Worm (Caenorhabditis elegans): ENCODE measurements around the gene srd-59.

srd-59 gene

DNA sequence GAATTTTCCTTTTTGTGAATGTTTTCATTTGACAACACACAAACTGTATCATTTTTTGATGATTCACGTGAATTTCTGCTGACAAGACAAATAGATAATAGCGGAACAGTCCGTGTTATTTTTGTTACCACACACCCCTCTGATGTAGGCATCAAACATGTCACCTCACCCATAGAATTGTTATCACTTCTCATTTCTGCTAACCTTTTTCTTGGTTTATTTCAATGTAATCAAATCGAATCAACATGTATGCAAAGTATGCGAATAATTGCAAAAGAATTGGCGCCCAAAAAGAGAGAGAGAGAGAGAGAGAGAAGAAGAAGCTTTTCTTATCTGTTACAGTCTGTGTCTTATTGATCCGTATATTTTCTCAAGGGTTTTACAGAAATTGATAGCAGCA is 48.1 kb upstream of the srd-59 start (continued):
- TF ChIP-seq T26A8.4 (GFP tag; IDR thresholded peaks at IDR 0.05): no peak

DNA sequence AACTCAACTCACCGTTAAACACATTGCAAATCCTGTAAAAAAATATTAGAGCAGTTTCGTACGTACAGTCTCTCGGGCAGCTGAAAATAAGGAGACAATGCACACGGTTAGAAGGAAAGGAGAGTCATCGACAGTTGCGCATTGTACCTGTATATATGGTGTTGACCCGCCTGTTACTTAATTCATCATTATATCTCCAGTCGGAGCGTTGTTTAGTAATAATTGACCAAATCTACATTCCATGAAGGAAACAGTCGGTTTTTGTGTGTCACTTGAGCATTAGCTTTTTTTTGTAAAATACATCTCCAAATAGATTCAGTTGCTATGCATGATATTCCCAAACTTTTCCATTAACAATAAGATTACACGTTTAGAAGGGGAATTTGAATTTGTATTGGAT is 44.0 kb upstream of the srd-59 start, which contains the start of gene C27H5.12:
Gene C27H5.12, minus strand, starts transcription at position 101 of the 400 bp plus-strand sequence.
- TF ChIP-seq egl-43 (GFP tag; IDR thresholded peaks at IDR 0.05): no peak
- TF ChIP-seq unc-62 (GFP tag; optimal IDR thresholded peaks at IDR 0.05 in 1 of 2): peak in 1 of 2 experiments; percentile 30
- no peak for TF ChIP-seq unc-62 (tag; optimal IDR thresholded peaks at IDR 0.05)

DNA sequence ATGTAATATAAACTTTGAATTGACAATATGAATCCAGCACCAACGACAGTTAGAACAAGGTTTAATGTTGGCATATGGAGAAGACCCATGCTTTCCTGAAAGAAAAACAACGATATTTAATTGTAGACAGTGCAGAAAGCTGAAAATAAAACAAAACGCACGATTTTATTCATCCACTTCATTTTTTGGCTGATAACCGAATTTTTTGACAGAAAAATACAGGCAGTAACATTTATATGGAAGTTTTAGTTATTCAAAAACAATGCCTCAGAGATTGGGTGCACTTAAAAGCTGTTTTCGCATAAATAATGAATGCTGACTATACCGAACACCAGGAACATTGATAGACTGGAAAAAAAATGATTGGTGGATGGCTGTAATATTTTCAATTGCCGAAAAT is 39.7 kb upstream of the srd-59 start, which contains the start of gene mfsd-13.2:
Gene mfsd-13.2, minus strand, starts transcription at position 101 of the 400 bp plus-strand sequence.
- TF ChIP-seq Y75B8A.6 (GFP tag; IDR thresholded peaks at IDR 0.05) (no peak), unc-62 (GFP tag; optimal IDR thresholded peaks at IDR 0.05 in 1 of 2) (peak in 1 of 2 experiments; percentile 76), unc-62 (tag; optimal IDR thresholded peaks at IDR 0.05) (no peak), mxl-2 (GFP tag; conservative IDR thresholded peaks at IDR 0.05) (no peak), set-16 (GFP tag; IDR thresholded peaks at IDR 0.05) (no peak)

DNA sequence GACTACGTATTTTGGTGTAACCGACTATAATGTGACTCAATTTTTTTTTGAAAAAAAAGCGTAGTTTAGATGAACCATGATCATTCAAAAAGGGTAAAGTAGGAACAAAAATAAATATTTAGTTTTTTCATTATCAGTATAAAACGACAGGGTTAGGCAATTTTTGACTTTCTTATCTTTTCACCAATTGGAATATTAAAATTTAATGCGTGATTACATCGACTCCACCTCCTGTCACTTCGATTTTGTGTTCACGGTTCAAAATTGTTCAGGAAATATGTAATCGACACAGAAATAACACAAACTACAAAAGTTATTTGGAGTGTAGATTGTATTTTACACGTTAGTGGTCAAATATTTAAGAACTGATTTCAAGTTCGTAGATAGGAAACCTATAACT is 38.7 kb upstream of the srd-59 start:
- TF ChIP-seq ztf-11 (tag; optimal IDR thresholded peaks at IDR 0.05) (no peak), nhr-102 (tag; optimal IDR thresholded peaks at IDR 0.05) (peak; percentile 46), daf-16 (GFP tag; optimal IDR thresholded peaks at IDR 0.05) (no peak), daf-16 (tag; optimal IDR thresholded peaks at IDR 0.05) (peak; percentile 65), dmd-6 (GFP tag; IDR thresholded peaks at IDR 0.05) (peak; percentile 91), nhr-77 (tag; optimal IDR thresholded peaks at IDR 0.05) (peak; percentile 76), egl-43 (GFP tag; IDR thresholded peaks at IDR 0.05) (no peak), D1046.2 (GFP tag; IDR thresholded peaks at IDR 0.05) (no peak), ceh-82 (tag; optimal IDR thresholded peaks at IDR 0.05) (no peak), spr-3 (GFP tag; optimal IDR thresholded peaks at IDR 0.05) (no peak), nhr-28 (tag; optimal IDR thresholded peaks at IDR 0.05) (peak; percentile 97), nhr-76 (tag; optimal IDR thresholded peaks at IDR 0.05) (no peak), lin-13 (GFP tag; optimal IDR thresholded peaks at IDR 0.05) (no peak), hlh-11 (tag; optimal IDR thresholded peaks at IDR 0.05) (peak; percentile 60), php-3 (GFP tag; IDR thresholded peaks at IDR 0.05) (peak; percentile 90), pqm-1 (tag; optimal IDR thresholded peaks at IDR 0.05) (peak; percentile 92), dve-1 (tag; optimal IDR thresholded peaks at IDR 0.05; ENCODE audit: insufficient read depth) (peak; percentile 80), nhr-48 (tag; optimal IDR thresholded peaks at IDR 0.05) (peak; percentile 12)

DNA sequence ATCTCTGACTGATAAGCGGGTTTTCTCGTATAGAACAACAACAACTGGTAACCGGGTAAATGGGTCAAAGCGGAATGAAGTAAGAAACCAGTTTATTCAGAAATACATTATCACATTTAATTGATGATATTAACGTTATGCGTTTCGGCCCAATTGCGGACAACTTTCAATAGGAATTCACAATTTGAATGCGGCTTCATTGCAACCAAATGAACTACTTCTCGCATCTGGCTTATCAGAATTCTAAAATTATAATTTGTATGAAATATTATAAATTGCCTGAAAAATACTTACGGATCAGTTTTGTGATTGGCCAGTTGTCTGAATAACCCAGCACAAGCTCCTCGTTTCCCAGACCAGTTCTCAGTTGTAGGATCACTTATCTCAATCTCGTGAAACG is 36.8 kb upstream of the srd-59 start, which contains the start of gene col-36:
Gene col-36, minus strand, starts transcription at position 101 of the 400 bp plus-strand sequence.
- no peak for TF ChIP-seq T26A8.4 (GFP tag; IDR thresholded peaks at IDR 0.05)
- TF ChIP-seq daf-8 (GFP tag; IDR thresholded peaks at IDR 0.05): no peak
- TF ChIP-seq nhr-237 (tag; optimal IDR thresholded peaks at IDR 0.05): no peak
- no peak for TF ChIP-seq F37D6.2 (tag; optimal IDR thresholded peaks at IDR 0.05)
- TF ChIP-seq ama-1 (optimal IDR thresholded peaks at IDR 0.05): no peak

DNA sequence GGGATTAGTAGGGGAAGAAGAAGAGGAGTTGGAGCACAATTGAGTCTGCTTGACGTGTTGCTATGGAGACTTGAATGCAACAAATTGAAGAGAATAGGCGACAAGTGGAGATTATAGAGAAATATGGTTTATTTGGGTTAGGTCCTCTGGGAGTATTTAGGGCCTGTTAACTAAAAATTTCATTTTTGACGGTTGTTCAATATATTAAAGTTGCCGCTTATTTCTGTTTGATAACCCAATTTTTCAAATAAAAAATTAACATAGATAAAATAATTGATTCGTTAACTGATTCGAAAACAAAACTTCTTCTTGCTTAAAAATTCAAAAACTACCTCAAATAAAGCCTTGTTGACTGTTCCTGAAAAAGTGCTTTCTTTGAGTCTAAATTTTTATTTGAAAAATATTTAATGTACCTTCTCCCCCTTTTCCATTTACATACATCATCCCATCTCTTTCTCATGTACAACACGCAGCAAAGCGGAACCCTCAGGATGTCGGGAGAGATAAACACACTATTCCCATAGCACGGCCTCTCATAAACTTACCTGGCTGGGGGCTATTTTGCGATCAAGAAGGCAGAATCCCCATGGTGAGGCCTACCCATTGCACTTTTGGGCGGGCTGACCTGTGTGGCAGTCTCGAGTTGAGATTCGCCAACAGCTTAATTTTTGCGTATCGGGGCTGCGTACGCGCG is 34.0 kb upstream of the srd-59 start, which contains the start of gene dyf-13:
Gene dyf-13, minus strand, starts transcription at position 51 of the 694 bp plus-strand sequence.
- TF ChIP-seq hif-1 (tag; optimal IDR thresholded peaks at IDR 0.05) (no peak), ceh-62 (tag; optimal IDR thresholded peaks at IDR 0.05) (no peak), F37D6.2 (tag; optimal IDR thresholded peaks at IDR 0.05) (no peak)
